Worm (Caenorhabditis elegans): Measurements from ENCODE around the gene C39B10.1.

C39B10.1 gene

DNA sequence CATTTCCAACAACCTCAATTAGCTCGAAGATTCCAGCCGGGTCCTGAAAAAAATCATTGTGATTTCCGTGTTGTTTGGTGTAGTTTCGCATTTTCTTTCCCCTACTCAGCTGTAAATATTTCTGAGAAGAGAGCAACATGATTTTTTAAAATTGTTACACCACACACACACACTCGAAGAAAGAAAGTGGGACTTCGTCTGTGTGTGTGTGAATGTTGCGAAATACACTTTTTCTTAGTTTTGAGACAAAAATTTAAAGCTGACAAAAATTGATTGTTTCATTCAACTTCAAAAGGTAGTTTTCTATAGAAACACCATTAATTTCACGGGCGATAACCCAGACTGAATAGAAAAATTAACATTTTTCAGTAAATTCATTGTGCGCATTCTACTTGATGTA is 35.3 kb downstream of the C39B10.1 start:
- TF ChIP-seq dao-5 (tag; optimal IDR thresholded peaks at IDR 0.05) = no peak
- no peak for TF ChIP-seq him-1 (tag; optimal IDR thresholded peaks at IDR 0.05)
- no peak for TF ChIP-seq W03F9.2 (tag; optimal IDR thresholded peaks at IDR 0.05)

- TF ChIP-seq him-1 (tag; optimal IDR thresholded peaks at IDR 0.05) (no peak), W03F9.2 (tag; optimal IDR thresholded peaks at IDR 0.05) (no peak), dao-5 (tag; optimal IDR thresholded peaks at IDR 0.05) (no peak)
These were observed 38.7 kb downstream of the C39B10.1 start for ce11 chrX:10424744-10425143.

DNA sequence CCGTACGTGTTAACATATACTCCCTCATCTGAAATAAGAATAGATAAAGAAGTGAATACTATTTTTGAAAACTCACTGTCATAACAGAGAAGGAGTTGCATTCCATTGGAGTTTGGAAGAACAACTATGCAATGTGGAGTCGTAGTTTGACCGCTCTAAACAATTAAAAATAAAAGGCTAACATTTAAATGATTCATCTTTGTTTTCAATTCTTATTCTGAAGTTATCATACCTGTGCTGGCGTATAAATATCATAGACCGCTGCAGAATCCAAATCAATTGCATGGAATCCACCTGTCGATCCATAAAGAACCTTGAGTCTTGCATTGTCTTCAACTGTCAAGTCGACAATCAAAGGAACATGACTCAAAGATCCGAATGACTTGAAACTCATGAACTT is 40.7 kb downstream of the C39B10.1 start:
- TF ChIP-seq W03F9.2 (tag; optimal IDR thresholded peaks at IDR 0.05) = no peak
- TF ChIP-seq dao-5 (tag; optimal IDR thresholded peaks at IDR 0.05) = no peak
- TF ChIP-seq him-1 (tag; optimal IDR thresholded peaks at IDR 0.05) = no peak

ce11 chrX:10419743-10420142 is 43.7 kb downstream of the C39B10.1 start, which contains the start of gene cdk-11.2:
Gene cdk-11.2, minus strand, starts transcription at chrX:10419765.
- TF ChIP-seq W03F9.2 (tag; optimal IDR thresholded peaks at IDR 0.05) (no peak), him-1 (tag; optimal IDR thresholded peaks at IDR 0.05) (no peak), dao-5 (tag; optimal IDR thresholded peaks at IDR 0.05) (no peak)

DNA sequence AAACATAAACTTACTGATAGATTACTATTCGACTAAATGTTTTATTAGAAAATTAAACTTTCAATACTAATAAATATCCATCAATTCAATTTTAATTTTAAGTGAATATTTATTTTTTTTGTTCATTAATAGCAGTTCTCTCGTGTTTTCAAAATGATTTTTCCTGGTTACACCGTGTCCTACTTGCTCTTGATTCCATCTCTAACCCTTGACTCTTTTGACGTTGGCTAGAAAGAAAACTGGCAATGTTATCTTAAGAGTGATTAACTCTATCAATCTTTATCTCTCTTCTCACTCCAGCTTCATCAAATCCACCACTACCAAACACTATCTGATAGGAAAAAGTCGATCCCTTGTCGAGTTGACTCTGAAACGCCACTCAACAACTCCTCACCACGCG is 51.0 kb downstream of the C39B10.1 start, which contains the start of gene acr-8:
acr-8 (plus strand) TSS at position 301 of the 400 bp plus-strand sequence.
- TF ChIP-seq him-1 (tag; optimal IDR thresholded peaks at IDR 0.05) (no peak), dao-5 (tag; optimal IDR thresholded peaks at IDR 0.05) (no peak), W03F9.2 (tag; optimal IDR thresholded peaks at IDR 0.05) (no peak)

DNA sequence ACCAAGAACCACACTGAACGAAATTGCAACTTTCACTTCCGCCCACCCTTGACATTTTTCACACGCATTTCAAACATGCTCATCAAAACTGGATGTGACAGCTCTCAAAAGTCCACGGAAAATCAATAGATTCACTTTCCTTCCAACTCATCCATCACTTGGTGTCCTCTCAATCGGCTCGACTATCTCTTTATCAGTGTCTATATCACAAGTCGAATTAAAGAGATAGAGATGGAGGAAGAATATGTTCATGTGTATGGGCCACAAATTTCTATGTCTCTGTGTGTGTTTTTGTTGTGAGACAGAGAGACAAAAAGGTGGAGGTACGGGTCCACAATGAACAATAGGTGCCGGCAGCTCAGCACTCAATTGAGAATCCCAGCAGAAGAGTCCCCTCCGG is 52.9 kb downstream of the C39B10.1 start:
- TF ChIP-seq W03F9.2 (tag; optimal IDR thresholded peaks at IDR 0.05) (no peak), him-1 (tag; optimal IDR thresholded peaks at IDR 0.05) (no peak), dao-5 (tag; optimal IDR thresholded peaks at IDR 0.05) (no peak)
